Worm (Caenorhabditis elegans): ENCODE data around the gene nhr-237.

The nhr-237 gene

ce11 chrV:1631148-1631547, 4.5 kb upstream of the nhr-237 start, which contains the start of gene Y46H3D.8:
Y46H3D.8 (minus strand) TSS chrV:1631248.
- no peak for TF ChIP-seq tag-97 (GFP tag; IDR thresholded peaks at IDR 0.05)
- no peak for TF ChIP-seq attf-4 (tag; optimal IDR thresholded peaks at IDR 0.05)
- TF ChIP-seq nhr-6 (tag; optimal IDR thresholded peaks at IDR 0.05): no peak
- TF ChIP-seq daf-12 (tag; optimal IDR thresholded peaks at IDR 0.05): no peak
- TF ChIP-seq lsy-2 (tag; optimal IDR thresholded peaks at IDR 0.05): no peak
- no peak for TF ChIP-seq jun-1 (tag; optimal IDR thresholded peaks at IDR 0.05)
- TF ChIP-seq ces-1 (GFP tag; optimal IDR thresholded peaks at IDR 0.05): no peak
- TF ChIP-seq daf-8 (GFP tag; IDR thresholded peaks at IDR 0.05): no peak
- no peak for TF ChIP-seq zfp-3 (GFP tag; conservative IDR thresholded peaks at IDR 0.05)
- TF ChIP-seq ceh-44 (GFP tag; IDR thresholded peaks at IDR 0.05): no peak
- TF ChIP-seq nhr-11 (tag; optimal IDR thresholded peaks at IDR 0.05): no peak
- TF ChIP-seq zip-2 (tag; optimal IDR thresholded peaks at IDR 0.05): no peak
- TF ChIP-seq hmg-1.1 (GFP tag; IDR thresholded peaks at IDR 0.05): no peak
- no peak for TF ChIP-seq egl-27 (tag; optimal IDR thresholded peaks at IDR 0.05)
- TF ChIP-seq D1046.2 (GFP tag; IDR thresholded peaks at IDR 0.05): no peak
- TF ChIP-seq arid-1 (GFP tag; conservative IDR thresholded peaks at IDR 0.05): no peak
- TF ChIP-seq Y48G9A.11 (GFP tag; IDR thresholded peaks at IDR 0.05): no peak
- no peak for TF ChIP-seq mdl-1 (tag; optimal IDR thresholded peaks at IDR 0.05)
- TF ChIP-seq nhr-10 (tag; optimal IDR thresholded peaks at IDR 0.05): no peak

ce11 chrV:1629329-1629728, 2.7 kb upstream of the nhr-237 start, which contains the start of gene nhr-238:
nhr-238 (minus strand) TSS chrV:1629432.
- TF ChIP-seq zag-1 (tag; optimal IDR thresholded peaks at IDR 0.05) (no peak), nhr-77 (tag; optimal IDR thresholded peaks at IDR 0.05) (peak; percentile 99), Y75B8A.6 (GFP tag; IDR thresholded peaks at IDR 0.05) (no peak), mxl-2 (GFP tag; conservative IDR thresholded peaks at IDR 0.05) (no peak), daf-16 (GFP tag; optimal IDR thresholded peaks at IDR 0.05) (no peak), daf-16 (tag; optimal IDR thresholded peaks at IDR 0.05) (peak; percentile 17), dve-1 (tag; optimal IDR thresholded peaks at IDR 0.05; ENCODE audit: insufficient read depth) (peak; percentile 44), madf-9 (GFP tag; conservative IDR thresholded peaks at IDR 0.05) (no peak), unc-39 (tag; optimal IDR thresholded peaks at IDR 0.05) (no peak), nhr-28 (tag; optimal IDR thresholded peaks at IDR 0.05) (peak; percentile 100), nhr-42 (GFP tag; IDR thresholded peaks at IDR 0.05) (peak; percentile 85), ceh-28 (tag; optimal IDR thresholded peaks at IDR 0.05) (no peak), nhr-6 (tag; optimal IDR thresholded peaks at IDR 0.05) (no peak), dpl-1 (GFP tag; optimal IDR thresholded peaks at IDR 0.05) (no peak), ama-1 (optimal IDR thresholded peaks at IDR 0.05) (no peak), pqm-1 (tag; optimal IDR thresholded peaks at IDR 0.05) (no peak), pha-4 (GFP tag; IDR thresholded peaks at IDR 0.05) (no peak), pha-4 (tag; optimal IDR thresholded peaks at IDR 0.05) (no peak), hlh-11 (tag; optimal IDR thresholded peaks at IDR 0.05) (no peak), mes-2 (tag; optimal IDR thresholded peaks at IDR 0.05; ENCODE audit: poor library complexity, severe bottlenecking) (no peak), ztf-7 (tag; optimal IDR thresholded peaks at IDR 0.05) (peak; percentile 75), hif-1 (tag; optimal IDR thresholded peaks at IDR 0.05) (no peak), nhr-76 (tag; optimal IDR thresholded peaks at IDR 0.05) (no peak)

ce11 chrV:1627269-1627668, 649 bp upstream of the nhr-237 start:
- TF ChIP-seq saeg-2 (GFP tag; IDR thresholded peaks at IDR 0.05) (no peak), ceh-28 (tag; optimal IDR thresholded peaks at IDR 0.05) (no peak), dmd-6 (GFP tag; IDR thresholded peaks at IDR 0.05) (peak; percentile 39), daf-19 (GFP tag; conservative IDR thresholded peaks at IDR 0.05) (no peak), Y75B8A.6 (GFP tag; IDR thresholded peaks at IDR 0.05) (no peak), mes-2 (tag; optimal IDR thresholded peaks at IDR 0.05; ENCODE audit: poor library complexity, severe bottlenecking) (peak; percentile 21), unc-62 (GFP tag; optimal IDR thresholded peaks at IDR 0.05 in 1 of 2) (peak in 1 of 2 experiments; percentile 74), unc-62 (tag; optimal IDR thresholded peaks at IDR 0.05) (no peak), snpc-1.2 (GFP tag; IDR thresholded peaks at IDR 0.05) (no peak), zag-1 (tag; optimal IDR thresholded peaks at IDR 0.05) (no peak), pha-4 (GFP tag; IDR thresholded peaks at IDR 0.05) (no peak), pha-4 (tag; optimal IDR thresholded peaks at IDR 0.05) (no peak), ama-1 (optimal IDR thresholded peaks at IDR 0.05) (no peak), zfp-3 (GFP tag; conservative IDR thresholded peaks at IDR 0.05) (no peak), dve-1 (tag; optimal IDR thresholded peaks at IDR 0.05; ENCODE audit: insufficient read depth) (peak; percentile 6), R02D3.7 (tag; optimal IDR thresholded peaks at IDR 0.05) (no peak), attf-4 (tag; optimal IDR thresholded peaks at IDR 0.05) (no peak), pqm-1 (tag; optimal IDR thresholded peaks at IDR 0.05) (no peak), sdz-12 (GFP tag; optimal IDR thresholded peaks at IDR 0.05) (no peak), F37D6.2 (tag; optimal IDR thresholded peaks at IDR 0.05) (no peak), madf-5 (GFP tag; IDR thresholded peaks at IDR 0.05) (no peak)

All from whole organism, L4 larva.